Worm (Caenorhabditis elegans) whole organism, young adult: ENCODE data around the gene C25E10.4.

Experiments used
- B0019.2 ChIP-seq: fragments of 200-800 bp; sonication (Bioruptor generic); conservative IDR thresholded peaks from 2 replicates; pipeline ENCODE4 v1.3.6; 2022; ENCODE audit warnings: missing genetic modification reagents, missing genetic modification characterization, missing compliant biosample characterization
- F22D6.2 ChIP-seq: sonication (generic microtip); optimal IDR thresholded peaks from 2 replicates; lab custom pipeline; 2016; ENCODE audit warnings: mild to moderate bottlenecking, missing genetic modification characterization, missing compliant biosample characterization
- F39B2.1 ChIP-seq: fragments of 200-800 bp; sonication (Bioruptor generic); IDR thresholded peaks from 2 replicates; pipeline ENCODE4 v1.3.6; 2022; ENCODE audit warnings: missing genetic modification reagents, missing genetic modification characterization, missing compliant biosample characterization
- F52B5.7 ChIP-seq: sonication (generic microtip); optimal IDR thresholded peaks from 2 replicates; lab custom pipeline; 2016; ENCODE audit warnings: mild to moderate bottlenecking, missing genetic modification characterization, missing compliant biosample characterization
- T26A5.8 ChIP-seq: sonication (generic microtip); optimal IDR thresholded peaks from 2 replicates; lab custom pipeline; 2016; ENCODE audit warnings: missing genetic modification characterization, missing compliant biosample characterization
- Y53F4B.3 ChIP-seq: fragments of 200-800 bp; sonication (Bioruptor generic); IDR thresholded peaks from 2 replicates; pipeline ENCODE4 v1.3.6; 2022; ENCODE audit warnings: missing genetic modification reagents, missing genetic modification characterization, missing compliant biosample characterization
- attf-5 ChIP-seq: fragments of 200-800 bp; sonication (Bioruptor generic); optimal IDR thresholded peaks from 2 replicates; lab custom pipeline; 2018; ENCODE audit warnings: mild to moderate bottlenecking, missing genetic modification characterization, missing compliant biosample characterization
- bed-2 ChIP-seq: fragments of 200-800 bp; sonication (Bioruptor generic); IDR thresholded peaks from 2 replicates; pipeline ENCODE4 v1.3.6; 2022; ENCODE audit warnings: missing genetic modification reagents, missing genetic modification characterization, missing compliant biosample characterization
- cebp-1 ChIP-seq, 2 experiments: fragments of 200-800 bp in 1 of 2; sonication (Bioruptor generic) in 1 of 2; sonication (generic microtip) in 1 of 2; IDR thresholded peaks in 1 of 2; optimal IDR thresholded peaks in 1 of 2; 2 replicates each; pipeline versions ENCODE4 v1.3.6 to Lab custom; 2017 to 2022; ENCODE audit warnings: missing compliant biosample characterization in 2 of 2, missing genetic modification characterization in 2 of 2, mild to moderate bottlenecking in 1 of 2, missing genetic modification reagents in 1 of 2, moderate library complexity in 1 of 2
- ceh-40 ChIP-seq: fragments of 200-800 bp; sonication (Bioruptor generic); IDR thresholded peaks from 2 replicates; pipeline ENCODE4 v1.3.6; 2022; ENCODE audit warnings: missing genetic modification characterization, missing compliant biosample characterization
- ceh-58 ChIP-seq: fragments of 200-800 bp; sonication (Bioruptor generic); IDR thresholded peaks from 2 replicates; pipeline ENCODE4 v1.3.6; 2022; ENCODE audit warnings: missing genetic modification characterization, missing compliant biosample characterization
- ceh-91 ChIP-seq: fragments of 200-800 bp; sonication (Bioruptor generic); IDR thresholded peaks from 2 replicates; pipeline ENCODE4 v1.3.6; 2022; ENCODE audit warnings: missing genetic modification reagents, missing genetic modification characterization, missing compliant biosample characterization
- dox-1 ChIP-seq: fragments of 200-800 bp; sonication (Bioruptor generic); IDR thresholded peaks from 2 replicates; pipeline ENCODE4 v1.3.6; 2022; ENCODE audit warnings: missing genetic modification reagents, missing genetic modification characterization, missing compliant biosample characterization
- egl-18 ChIP-seq: fragments of 200-800 bp; sonication (Bioruptor generic); IDR thresholded peaks from 2 replicates; pipeline ENCODE4 v1.3.6; 2022; ENCODE audit warnings: missing genetic modification reagents, missing genetic modification characterization, missing compliant biosample characterization
- egrh-3 ChIP-seq: fragments of 200-800 bp; sonication (Bioruptor generic); IDR thresholded peaks from 2 replicates; pipeline ENCODE4 v1.3.6; 2022; ENCODE audit warnings: missing genetic modification reagents, missing genetic modification characterization, missing compliant biosample characterization
- ets-4 ChIP-seq: fragments of 200-800 bp; sonication (Bioruptor generic); optimal IDR thresholded peaks from 2 replicates; lab custom pipeline; 2018; ENCODE audit warnings: mild to moderate bottlenecking, missing genetic modification characterization, missing compliant biosample characterization
- fkh-3 ChIP-seq: sonication (generic microtip); optimal IDR thresholded peaks from 2 replicates; lab custom pipeline; 2016; ENCODE audit warnings: mild to moderate bottlenecking, missing genetic modification characterization, missing compliant biosample characterization
- hlh-12 ChIP-seq: sonication (generic microtip); optimal IDR thresholded peaks from 2 replicates; lab custom pipeline; 2016; ENCODE audit warnings: missing genetic modification characterization, missing compliant biosample characterization
- hlh-26 ChIP-seq: fragments of 200-800 bp; sonication (Bioruptor generic); conservative IDR thresholded peaks from 2 replicates; pipeline ENCODE4 v1.3.6; 2022; ENCODE audit warnings: missing genetic modification reagents, missing genetic modification characterization, missing compliant biosample characterization
- let-607 ChIP-seq, 2 experiments: fragments of 200-800 bp in 1 of 2; sonication (Bioruptor generic) in 1 of 2; sonication (generic microtip) in 1 of 2; optimal IDR thresholded peaks; 2 replicates each; lab custom pipeline; 2016 to 2018; ENCODE audit warnings: mild to moderate bottlenecking in 2 of 2, missing compliant biosample characterization in 2 of 2, missing genetic modification characterization in 2 of 2, moderate library complexity in 2 of 2, missing genotype in 1 of 2
- lin-26 ChIP-seq: fragments of 200-800 bp; sonication (Bioruptor generic); IDR thresholded peaks from 2 replicates; pipeline ENCODE4 v1.3.6; 2022; ENCODE audit warnings: missing genetic modification reagents, missing genetic modification characterization, missing compliant biosample characterization
- lin-54 ChIP-seq: fragments of 200-800 bp; sonication (Bioruptor generic); optimal IDR thresholded peaks from 2 replicates; lab custom pipeline; 2018; ENCODE audit warnings: mild to moderate bottlenecking, missing genetic modification characterization, missing compliant biosample characterization
- madf-3 ChIP-seq: fragments of 200-800 bp; sonication (Bioruptor generic); IDR thresholded peaks from 2 replicates; pipeline ENCODE4 v1.3.6; 2022; ENCODE audit warnings: missing genetic modification reagents, missing genetic modification characterization, missing compliant biosample characterization
- madf-8 ChIP-seq: fragments of 200-800 bp; sonication (Bioruptor generic); conservative IDR thresholded peaks from 2 replicates; pipeline ENCODE4 v1.3.6; 2022; ENCODE audit warnings: missing genetic modification reagents, missing genetic modification characterization, missing compliant biosample characterization
- mcd-1 ChIP-seq: fragments of 200-800 bp; sonication (Bioruptor generic); IDR thresholded peaks from 2 replicates; pipeline ENCODE4 v1.3.6; 2022; ENCODE audit warnings: missing genetic modification reagents, missing genetic modification characterization, missing compliant biosample characterization
- mel-28 ChIP-seq: sonication (generic microtip); optimal IDR thresholded peaks from 2 replicates; lab custom pipeline; 2016; ENCODE audit warnings: borderline replicate concordance, mild to moderate bottlenecking, missing genetic modification characterization, missing compliant biosample characterization
- nfya-2 ChIP-seq: fragments of 200-800 bp; sonication (Bioruptor generic); IDR thresholded peaks from 2 replicates; pipeline ENCODE4 v1.3.6; 2022; ENCODE audit warnings: missing genetic modification reagents, missing genetic modification characterization, missing compliant biosample characterization
- nhr-120 ChIP-seq: fragments of 200-800 bp; sonication (Bioruptor generic); IDR thresholded peaks from 2 replicates; pipeline ENCODE4 v1.3.6; 2022; ENCODE audit warnings: missing genetic modification characterization, missing compliant biosample characterization
- nhr-179 ChIP-seq: sonication (generic microtip); optimal IDR thresholded peaks from 2 replicates; lab custom pipeline; 2016; ENCODE audit warnings: mild to moderate bottlenecking, missing genetic modification characterization, missing compliant biosample characterization
- snpc-1.3 ChIP-seq: sonication (generic microtip); optimal IDR thresholded peaks from 2 replicates; lab custom pipeline; 2017; ENCODE audit warnings: missing genetic modification characterization, mild to moderate bottlenecking, missing compliant biosample characterization, antibody characterized with exemption, moderate library complexity, missing genotype, missing genetic modification reagents; ENCODE audit not compliant: insufficient read depth
- snpc-3.4 ChIP-seq: sonication (generic microtip); optimal IDR thresholded peaks from 2 replicates; lab custom pipeline; 2017; ENCODE audit warnings: missing genetic modification characterization, mild to moderate bottlenecking, missing compliant biosample characterization, antibody characterized with exemption, moderate library complexity, missing genotype, missing genetic modification reagents
- sptf-2 ChIP-seq: fragments of 200-800 bp; sonication (Bioruptor generic); optimal IDR thresholded peaks from 2 replicates; lab custom pipeline; 2018; ENCODE audit warnings: mild to moderate bottlenecking, missing genetic modification characterization, missing compliant biosample characterization
- tbx-9 ChIP-seq: sonication (generic microtip); optimal IDR thresholded peaks from 2 replicates; lab custom pipeline; 2016; ENCODE audit warnings: borderline replicate concordance, missing genetic modification characterization, inconsistent platforms, missing compliant biosample characterization
- tlf-1 ChIP-seq: fragments of 200-800 bp; sonication (Bioruptor generic); optimal IDR thresholded peaks from 2 replicates; lab custom pipeline; 2018; ENCODE audit warnings: mild to moderate bottlenecking, missing genetic modification characterization, missing compliant biosample characterization
- ztf-18 ChIP-seq: sonication (generic microtip); optimal IDR thresholded peaks from 2 replicates; lab custom pipeline; 2016; ENCODE audit warnings: missing genotype, mild to moderate bottlenecking, missing genetic modification characterization, missing compliant biosample characterization
- ztf-26 ChIP-seq: sonication (generic microtip); optimal IDR thresholded peaks from 2 replicates; lab custom pipeline; 2017; ENCODE audit warnings: missing genetic modification characterization, missing compliant biosample characterization
- ztf-6 ChIP-seq: fragments of 200-800 bp; sonication (Bioruptor generic); IDR thresholded peaks from 2 replicates; pipeline ENCODE4 v1.3.6; 2022; ENCODE audit warnings: missing genetic modification reagents, missing genetic modification characterization, missing compliant biosample characterization

The C25E10.4 gene

DNA sequence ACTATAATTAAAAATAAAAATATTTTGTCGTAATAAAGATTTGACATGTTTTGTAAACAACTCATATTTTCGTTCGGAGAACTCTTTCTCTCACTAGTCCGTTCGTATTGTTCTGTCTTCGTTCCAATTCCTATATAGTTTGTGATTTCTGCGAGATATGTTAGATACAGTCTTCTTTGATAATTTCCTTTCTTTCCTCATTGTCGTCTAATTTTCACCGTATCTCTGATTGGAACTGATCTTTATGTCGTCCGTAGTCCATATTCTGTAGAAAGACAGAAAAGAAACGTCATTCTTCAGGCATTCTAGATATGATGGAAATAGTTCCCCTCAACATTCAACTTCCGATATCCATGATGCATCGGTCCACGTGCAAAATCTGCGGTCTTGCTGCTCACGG is 11.5 kb downstream of the C25E10.4 start, which contains the start of gene nhr-30 (continued):
- no peak for TF ChIP-seq F22D6.2 (tag; lab: Kevin White, UChicago)

DNA sequence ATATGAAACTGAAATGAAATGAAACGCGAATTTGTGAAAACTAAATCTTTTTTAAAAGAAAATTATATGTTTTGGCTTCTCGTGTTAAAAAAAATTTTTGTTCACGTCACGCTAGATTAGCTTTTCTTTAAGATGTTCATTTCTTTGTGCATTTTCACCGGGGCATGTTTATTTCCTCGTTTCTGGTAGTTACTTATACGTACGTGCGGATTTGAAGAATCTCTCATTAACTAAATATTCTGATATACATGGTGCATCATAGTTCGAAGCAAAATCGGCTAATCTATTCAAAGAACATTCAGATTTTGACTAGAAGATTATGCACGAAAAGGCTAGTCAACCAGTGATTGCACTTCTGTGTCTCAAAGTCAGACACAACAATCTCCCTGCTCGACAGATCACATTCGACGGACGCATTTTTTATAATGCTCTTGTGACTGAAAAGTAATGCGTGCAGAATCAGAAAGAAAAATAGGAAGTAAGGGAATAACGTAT is 14.2 kb downstream of the C25E10.4 start, which contains the start of gene C25E10.17:
C25E10.17 (minus strand) TSS at position 51 of the 495 bp plus-strand sequence.
- TF ChIP-seq snpc-1.3 (tag; lab: Kevin White, UChicago) (no peak), hlh-12 (tag; lab: Kevin White, UChicago) (no peak), let-607 (tag; optimal IDR thresholded peaks at IDR 0.05; lab: Kevin White, UChicago) (no peak), mel-28 (tag; lab: Kevin White, UChicago) (no peak), tlf-1 (GFP tag; lab: Kevin White, UChicago) (no peak), ceh-91 (no peak), F39B2.1 (GFP tag; lab: Robert Waterston, UW) (no peak), hlh-26 (GFP tag; lab: Robert Waterston, UW) (no peak), snpc-3.4 (tag; lab: Kevin White, UChicago) (no peak), sptf-2 (GFP tag; lab: Kevin White, UChicago) (no peak), madf-8 (GFP tag; lab: Robert Waterston, UW) (no peak), tbx-9 (tag; lab: Kevin White, UChicago) (no peak)

DNA sequence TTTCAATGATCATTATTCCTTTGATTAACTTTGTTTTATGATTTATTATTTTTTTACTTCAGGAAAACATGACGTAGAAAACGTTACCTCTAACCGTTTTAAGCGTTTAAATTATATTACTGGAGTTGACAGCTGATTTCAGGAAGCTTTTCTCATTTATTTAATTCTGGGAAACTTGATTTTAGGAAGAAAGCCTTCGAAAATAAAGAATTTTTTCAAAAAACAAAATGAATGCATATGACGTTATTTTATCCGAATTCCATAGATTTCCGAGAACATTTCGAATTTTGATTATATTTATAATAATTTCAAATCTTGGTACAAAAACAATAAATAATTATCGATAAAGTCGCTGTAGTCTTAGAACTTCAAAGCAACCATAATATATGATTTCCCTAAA is 15.9 kb downstream of the C25E10.4 start:
- TF ChIP-seq egl-18 (GFP tag; lab: Robert Waterston, UW) (no peak), lin-26 (GFP tag; lab: Robert Waterston, UW) (no peak), ztf-26 (tag; lab: Kevin White, UChicago) (no peak), ets-4 (GFP tag; lab: Kevin White, UChicago) (no peak), sptf-2 (GFP tag; lab: Kevin White, UChicago) (no peak), F22D6.2 (tag; lab: Kevin White, UChicago) (no peak), egrh-3 (no peak), cebp-1 (GFP tag; IDR thresholded peaks at IDR 0.05; lab: Robert Waterston, UW) (no peak), cebp-1 (tag; optimal IDR thresholded peaks at IDR 0.05; lab: Kevin White, UChicago) (no peak), ztf-6 (GFP tag; lab: Robert Waterston, UW) (no peak), snpc-1.3 (tag; lab: Kevin White, UChicago) (no peak), ztf-18 (tag; lab: Kevin White, UChicago) (no peak), mcd-1 (GFP tag; lab: Robert Waterston, UW) (no peak), B0019.2 (GFP tag; lab: Robert Waterston, UW) (no peak), nhr-120 (no peak), bed-2 (GFP tag; lab: Robert Waterston, UW) (no peak), fkh-3 (tag; lab: Kevin White, UChicago) (no peak)

DNA sequence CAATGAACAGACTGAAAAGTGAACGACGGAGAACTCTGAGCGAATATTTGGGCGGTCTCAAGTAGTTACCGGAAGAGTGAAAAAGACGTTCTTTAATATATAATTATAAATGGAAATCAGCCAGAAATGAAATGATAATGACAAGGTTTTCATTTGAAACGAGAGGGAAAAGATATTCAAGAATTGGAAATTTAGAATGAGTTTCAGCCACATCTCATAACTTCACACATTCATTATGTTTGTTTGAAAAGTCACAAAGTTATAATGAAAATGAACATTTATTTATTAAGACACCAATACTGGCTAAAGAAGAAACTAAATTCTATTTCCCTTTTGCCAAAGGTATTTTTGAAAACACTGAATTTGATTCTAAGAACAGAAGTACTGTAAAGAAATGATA is 17.7 kb downstream of the C25E10.4 start, which contains the start of gene C25E10.7:
C25E10.7 (minus strand) TSS at position 101 of the 400 bp plus-strand sequence.
- TF ChIP-seq lin-54 (GFP tag; lab: Kevin White, UChicago) (no peak), ceh-58 (no peak), ceh-40 (GFP tag; lab: Robert Waterston, UW) (no peak), F52B5.7 (tag; lab: Kevin White, UChicago) (no peak), nhr-179 (tag; lab: Kevin White, UChicago) (no peak), T26A5.8 (tag; lab: Kevin White, UChicago) (no peak), nfya-2 (GFP tag; lab: Robert Waterston, UW) (no peak), attf-5 (GFP tag; lab: Kevin White, UChicago) (no peak), ztf-6 (GFP tag; lab: Robert Waterston, UW) (no peak), Y53F4B.3 (GFP tag; lab: Robert Waterston, UW) (no peak), snpc-3.4 (tag; lab: Kevin White, UChicago) (no peak), madf-3 (no peak), dox-1 (GFP tag; lab: Robert Waterston, UW) (no peak)
